Worm (Caenorhabditis elegans) whole organism, L1 larva: ENCODE data around the gene T28A8.4.

Experiments used
- ceh-63 ChIP-seq: fragments of 200-800 bp; sonication (Bioruptor generic); optimal IDR thresholded peaks from 2 replicates; lab custom pipeline; 2018; ENCODE audit warnings: mild to moderate bottlenecking, missing genetic modification characterization, missing compliant biosample characterization
- ces-1 ChIP-seq: fragments of 150-350 bp; optimal IDR thresholded peaks from 2 replicates; lab custom pipeline; 2014; ENCODE audit warnings: missing biosample characterization, missing genetic modification reagents, missing genetic modification characterization
- fkh-4 ChIP-seq: sonication (generic microtip); optimal IDR thresholded peaks from 2 replicates; lab custom pipeline; 2016; ENCODE audit warnings: missing compliant biosample characterization, missing genetic modification characterization, borderline replicate concordance
- lin-13 ChIP-seq: fragments of 150-350 bp; optimal IDR thresholded peaks from 2 replicates; lab custom pipeline; 2014; ENCODE audit warnings: missing biosample characterization, missing genetic modification reagents, missing genetic modification characterization
- lin-39 ChIP-seq: fragments of 150-350 bp; optimal IDR thresholded peaks from 2 replicates; lab custom pipeline; 2014; ENCODE audit warnings: missing biosample characterization, missing genetic modification reagents, missing genetic modification characterization
- nhr-12 ChIP-seq: sonication (generic microtip); optimal IDR thresholded peaks from 2 replicates; lab custom pipeline; 2017; ENCODE audit warnings: missing biosample characterization, missing genetic modification characterization
- nhr-84 ChIP-seq: sonication (generic microtip); optimal IDR thresholded peaks from 2 replicates; lab custom pipeline; 2017; ENCODE audit warnings: missing biosample characterization, missing genetic modification characterization
- pqm-1 ChIP-seq: sonication (generic microtip); optimal IDR thresholded peaks from 3 replicates; lab custom pipeline; 2017; ENCODE audit warnings: missing biosample characterization, missing genetic modification characterization
- skn-1 ChIP-seq: fragments of 150-350 bp; optimal IDR thresholded peaks from 2 replicates; lab custom pipeline; 2014; ENCODE audit warnings: missing biosample characterization, missing genetic modification characterization
- snpc-4 ChIP-seq: fragments of 150-350 bp; optimal IDR thresholded peaks from 2 replicates; lab custom pipeline; 2014; ENCODE audit warnings: missing biosample characterization, missing genetic modification characterization

- TF ChIP-seq ces-1 (no peak), skn-1 (peak; percentile 26), nhr-12 (tag; lab: Kevin White, UChicago) (no peak), pqm-1 (no peak), lin-39 (tag; lab: Kevin White, UChicago) (peak; percentile 67), lin-13 (GFP tag; lab: Kevin White, UChicago) (peak; percentile 39), snpc-4 (tag; lab: Kevin White, UChicago) (no peak), ceh-63 (no peak), fkh-4 (tag; lab: Kevin White, UChicago) (peak; percentile 14), nhr-84 (tag; lab: Kevin White, UChicago) (peak; percentile 56)
These were observed 38.8 kb upstream of the T28A8.4 start, which contains the start of gene kel-3 for ce11 chrIII:13464493-13465362.
